Worm (Caenorhabditis elegans) whole organism, late embryonic: Measurements from ENCODE around the gene Y62E10A.24.

Source experiments
- C38D4.7 ChIP-seq: fragments of 200-800 bp; sonication (Bioruptor generic); optimal IDR thresholded peaks from 2 replicates; lab custom pipeline; 2018; ENCODE audit warnings: mild to moderate bottlenecking, missing genetic modification characterization, moderate library complexity, missing compliant biosample characterization
- F13H6.1 ChIP-seq: sonication (generic microtip); optimal IDR thresholded peaks from 2 replicates; lab custom pipeline; 2016; ENCODE audit warnings: missing genetic modification characterization, missing compliant biosample characterization
- K02D7.2 ChIP-seq: sonication (generic microtip); optimal IDR thresholded peaks from 2 replicates; lab custom pipeline; 2017; ENCODE audit warnings: mild to moderate bottlenecking, missing genetic modification characterization, missing compliant biosample characterization
- K09A11.1 ChIP-seq: sonication (generic microtip); optimal IDR thresholded peaks from 2 replicates; lab custom pipeline; 2017; ENCODE audit warnings: antibody characterized with exemption, mild to moderate bottlenecking, missing genetic modification characterization, missing compliant biosample characterization; ENCODE audit not compliant: insufficient read depth
- Y22D7AL.16 ChIP-seq: sonication (generic microtip); optimal IDR thresholded peaks from 2 replicates; lab custom pipeline; 2016; ENCODE audit warnings: missing genetic modification characterization, missing compliant biosample characterization
- ahr-1 ChIP-seq: sonication (generic microtip); optimal IDR thresholded peaks from 2 replicates; lab custom pipeline; 2016; ENCODE audit warnings: missing genetic modification characterization, missing compliant biosample characterization
- ama-1 ChIP-seq: fragments of 150-350 bp; optimal IDR thresholded peaks from 2 replicates; lab custom pipeline; 2014
- ceh-14 ChIP-seq: sonication (generic microtip); optimal IDR thresholded peaks from 2 replicates; lab custom pipeline; 2016; ENCODE audit warnings: missing genotype, missing genetic modification characterization, missing compliant biosample characterization
- ceh-18 ChIP-seq: sonication (generic microtip); optimal IDR thresholded peaks from 2 replicates; lab custom pipeline; 2016; ENCODE audit warnings: missing genetic modification characterization, missing compliant biosample characterization
- ceh-19 ChIP-seq: fragments of 200-800 bp; sonication (Bioruptor generic); optimal IDR thresholded peaks from 2 replicates; lab custom pipeline; 2018; ENCODE audit warnings: mild to moderate bottlenecking, missing genetic modification characterization, missing compliant biosample characterization
- ceh-2 ChIP-seq: sonication (generic microtip); optimal IDR thresholded peaks from 2 replicates; lab custom pipeline; 2016; ENCODE audit warnings: missing genotype, missing genetic modification characterization, missing compliant biosample characterization
- ceh-22 ChIP-seq: sonication (generic microtip); optimal IDR thresholded peaks from 2 replicates; lab custom pipeline; 2017; ENCODE audit warnings: missing biosample characterization, missing genetic modification characterization
- ceh-30 ChIP-seq: fragments of 150-350 bp; optimal IDR thresholded peaks from 2 replicates; lab custom pipeline; 2014; ENCODE audit warnings: missing biosample characterization, missing genetic modification characterization
- ceh-34 ChIP-seq: sonication (generic microtip); optimal IDR thresholded peaks from 2 replicates; lab custom pipeline; 2016; ENCODE audit warnings: mild to moderate bottlenecking, missing genetic modification characterization, missing compliant biosample characterization
- ceh-45 ChIP-seq: fragments of 200-800 bp; sonication (Bioruptor generic); IDR thresholded peaks from 2 replicates; pipeline ENCODE4 v1.3.6; 2022; ENCODE audit warnings: missing genetic modification reagents, missing genetic modification characterization, missing compliant biosample characterization
- ceh-48 ChIP-seq: sonication (generic microtip); optimal IDR thresholded peaks from 2 replicates; lab custom pipeline; 2016; ENCODE audit warnings: missing genetic modification characterization, inconsistent platforms, missing compliant biosample characterization
- ceh-6 ChIP-seq: fragments of 200-800 bp; sonication (Bioruptor generic); optimal IDR thresholded peaks from 2 replicates; lab custom pipeline; 2018; ENCODE audit warnings: mild to moderate bottlenecking, missing genetic modification characterization, missing compliant biosample characterization
- ceh-9 ChIP-seq: sonication (generic microtip); optimal IDR thresholded peaks from 2 replicates; lab custom pipeline; 2016; ENCODE audit warnings: mild to moderate bottlenecking, missing genetic modification characterization, inconsistent platforms, missing compliant biosample characterization
- che-1 ChIP-seq: sonication (generic microtip); optimal IDR thresholded peaks from 2 replicates; lab custom pipeline; 2016; ENCODE audit warnings: mild to moderate bottlenecking, missing genetic modification characterization, missing compliant biosample characterization
- dmd-4 ChIP-seq: sonication (generic microtip); optimal IDR thresholded peaks from 2 replicates; lab custom pipeline; 2016; ENCODE audit warnings: borderline replicate concordance, missing genetic modification characterization, missing compliant biosample characterization
- dve-1 ChIP-seq: sonication (generic microtip); optimal IDR thresholded peaks from 2 replicates; lab custom pipeline; 2017; ENCODE audit warnings: antibody characterized with exemption, mild to moderate bottlenecking, missing genetic modification characterization, missing compliant biosample characterization
- elt-2 ChIP-seq: sonication (generic microtip); optimal IDR thresholded peaks from 2 replicates; lab custom pipeline; 2016; ENCODE audit warnings: missing genetic modification reagents, missing genetic modification characterization, missing compliant biosample characterization
- elt-4 ChIP-seq: sonication (generic microtip); optimal IDR thresholded peaks from 2 replicates; lab custom pipeline; 2016; ENCODE audit warnings: missing genetic modification characterization, missing compliant biosample characterization
- eyg-1 ChIP-seq: sonication (generic microtip); optimal IDR thresholded peaks from 2 replicates; lab custom pipeline; 2016; ENCODE audit warnings: missing genotype, missing genetic modification characterization, missing compliant biosample characterization
- fax-1 ChIP-seq: sonication (generic microtip); optimal IDR thresholded peaks from 2 replicates; lab custom pipeline; 2016; ENCODE audit warnings: missing genotype, missing genetic modification characterization, missing compliant biosample characterization
- fkh-10 ChIP-seq: fragments of 150-350 bp; optimal IDR thresholded peaks from 2 replicates; lab custom pipeline; 2014; ENCODE audit warnings: missing biosample characterization, missing genetic modification reagents, missing genetic modification characterization
- fkh-6 ChIP-seq: sonication (generic microtip); optimal IDR thresholded peaks from 2 replicates; lab custom pipeline; 2016; ENCODE audit warnings: missing genetic modification characterization, missing compliant biosample characterization
- hlh-13 ChIP-seq: fragments of 200-800 bp; sonication (Bioruptor generic); optimal IDR thresholded peaks from 2 replicates; lab custom pipeline; 2018; ENCODE audit warnings: mild to moderate bottlenecking, missing genetic modification characterization, missing compliant biosample characterization
- hlh-30 ChIP-seq: sonication (generic microtip); optimal IDR thresholded peaks from 2 replicates; lab custom pipeline; 2017; ENCODE audit warnings: antibody characterized with exemption, missing genetic modification characterization, missing compliant biosample characterization; ENCODE audit not compliant: insufficient read depth
- hlh-6 ChIP-seq: sonication (generic microtip); optimal IDR thresholded peaks from 2 replicates; lab custom pipeline; 2016; ENCODE audit warnings: missing genotype, missing genetic modification characterization, missing compliant biosample characterization
- lin-11 ChIP-seq: fragments of 200-800 bp; sonication (Bioruptor generic); optimal IDR thresholded peaks from 2 replicates; lab custom pipeline; 2018; ENCODE audit warnings: mild to moderate bottlenecking, missing genetic modification characterization, missing compliant biosample characterization
- madf-2 ChIP-seq: sonication (generic microtip); optimal IDR thresholded peaks from 2 replicates; lab custom pipeline; 2017; ENCODE audit warnings: missing genetic modification characterization, missing compliant biosample characterization
- nhr-232 ChIP-seq: sonication (generic microtip); optimal IDR thresholded peaks from 2 replicates; lab custom pipeline; 2016; ENCODE audit warnings: missing genetic modification characterization, missing compliant biosample characterization
- npax-4 ChIP-seq: sonication (generic microtip); optimal IDR thresholded peaks from 2 replicates; lab custom pipeline; 2016; ENCODE audit warnings: missing genetic modification characterization, missing compliant biosample characterization
- pag-3 ChIP-seq: sonication (generic microtip); optimal IDR thresholded peaks from 2 replicates; lab custom pipeline; 2016; ENCODE audit warnings: missing compliant biosample characterization, missing genetic modification characterization, borderline replicate concordance
- pax-1 ChIP-seq: fragments of 150-350 bp; optimal IDR thresholded peaks from 2 replicates; lab custom pipeline; 2014; ENCODE audit warnings: missing biosample characterization, missing genetic modification characterization
- pha-2 ChIP-seq: sonication (generic microtip); optimal IDR thresholded peaks from 2 replicates; lab custom pipeline; 2017; ENCODE audit warnings: mild to moderate bottlenecking, missing genetic modification characterization, missing compliant biosample characterization
- pqm-1 ChIP-seq: sonication (generic microtip); optimal IDR thresholded peaks from 2 replicates; lab custom pipeline; 2016; ENCODE audit warnings: missing genetic modification characterization, missing compliant biosample characterization
- pros-1 ChIP-seq: fragments of 150-350 bp; optimal IDR thresholded peaks from 2 replicates; lab custom pipeline; 2014; ENCODE audit warnings: missing biosample characterization, missing genetic modification reagents, missing genetic modification characterization
- sox-2 ChIP-seq: fragments of 200-800 bp; sonication (Bioruptor generic); IDR thresholded peaks from 2 replicates; pipeline ENCODE4 v1.3.6; 2022; ENCODE audit warnings: missing genetic modification reagents, missing genetic modification characterization, missing compliant biosample characterization
- sox-4 ChIP-seq: sonication (generic microtip); optimal IDR thresholded peaks from 2 replicates; lab custom pipeline; 2017; ENCODE audit warnings: mild to moderate bottlenecking, missing genetic modification characterization, inconsistent platforms, missing compliant biosample characterization
- syd-9 ChIP-seq: sonication (generic microtip); optimal IDR thresholded peaks from 2 replicates; lab custom pipeline; 2016; ENCODE audit warnings: mild to moderate bottlenecking, missing genetic modification characterization, moderate library complexity, missing compliant biosample characterization
- tbx-7 ChIP-seq: sonication (generic microtip); optimal IDR thresholded peaks from 2 replicates; lab custom pipeline; 2016; ENCODE audit warnings: missing genotype, missing genetic modification characterization, missing compliant biosample characterization
- ttx-3 ChIP-seq: sonication (generic microtip); optimal IDR thresholded peaks from 2 replicates; lab custom pipeline; 2016; ENCODE audit warnings: missing genetic modification reagents, missing genetic modification characterization, missing compliant biosample characterization
- unc-3 ChIP-seq, 2 experiments: fragments of 200-800 bp in 1 of 2; sonication (Bioruptor generic) in 1 of 2; sonication (generic microtip) in 1 of 2; conservative IDR thresholded peaks in 1 of 2; optimal IDR thresholded peaks in 1 of 2; 2 replicates each; pipeline versions ENCODE4 v1.3.6 to Lab custom; 2016 to 2022; ENCODE audit warnings: missing compliant biosample characterization in 2 of 2, missing genetic modification characterization in 2 of 2, missing genetic modification reagents in 1 of 2
- unc-42 ChIP-seq: sonication (generic microtip); optimal IDR thresholded peaks from 2 replicates; lab custom pipeline; 2016; ENCODE audit warnings: missing genotype, missing genetic modification characterization, missing compliant biosample characterization
- unc-55 ChIP-seq: sonication (generic microtip); optimal IDR thresholded peaks from 2 replicates; lab custom pipeline; 2017; ENCODE audit warnings: missing biosample characterization, missing genetic modification reagents, missing genetic modification characterization
- zip-5 ChIP-seq: sonication (generic microtip); optimal IDR thresholded peaks from 2 replicates; lab custom pipeline; 2016; ENCODE audit warnings: missing genetic modification characterization, missing compliant biosample characterization

The Y62E10A.24 gene

ce11 chrIV:13393246-13393716, 22.8 kb downstream of the Y62E10A.24 start:
- no peak for TF ChIP-seq ceh-18 (tag; lab: Kevin White, UChicago)
- TF ChIP-seq hlh-30, result peak; percentile 3
- peak; percentile 22 for TF ChIP-seq dve-1 (tag; lab: Kevin White, UChicago)
- peak; percentile 58 for TF ChIP-seq elt-2 (tag; lab: Kevin White, UChicago)

- TF ChIP-seq unc-55 (peak; percentile 17), zip-5 (no peak), ceh-30 (tag; lab: Kevin White, UChicago) (no peak), pqm-1 (tag; lab: Kevin White, UChicago) (no peak), sox-2 (GFP tag; lab: Robert Waterston, UW) (no peak), ceh-48 (tag; lab: Kevin White, UChicago) (no peak), pros-1 (tag; lab: Kevin White, UChicago) (no peak), hlh-13 (GFP tag; lab: Kevin White, UChicago) (no peak)
These were observed 24.2 kb downstream of the Y62E10A.24 start for ce11 chrIV:13394686-13395085.

ce11 chrIV:13395255-13395654, 24.7 kb downstream of the Y62E10A.24 start:
- TF ChIP-seq elt-4 (tag; lab: Kevin White, UChicago) (no peak), ceh-9 (peak; percentile 30), unc-55 (peak; percentile 58), dmd-4 (tag; lab: Kevin White, UChicago) (no peak), pqm-1 (tag; lab: Kevin White, UChicago) (peak; percentile 63), ceh-19 (GFP tag; lab: Kevin White, UChicago) (no peak), unc-3 (GFP tag; conservative IDR thresholded peaks at IDR 0.05; lab: Robert Waterston, UW) (no peak), unc-3 (tag; optimal IDR thresholded peaks at IDR 0.05; lab: Kevin White, UChicago) (no peak), ceh-14 (tag; lab: Kevin White, UChicago) (no peak), pag-3 (tag; lab: Kevin White, UChicago) (no peak), C38D4.7 (GFP tag; lab: Kevin White, UChicago) (no peak), F13H6.1 (no peak), ttx-3 (tag; lab: Kevin White, UChicago) (no peak), pax-1 (tag; lab: Kevin White, UChicago) (no peak), madf-2 (tag; lab: Kevin White, UChicago) (no peak), npax-4 (tag; lab: Kevin White, UChicago) (no peak), ceh-6 (no peak), Y22D7AL.16 (tag; lab: Kevin White, UChicago) (no peak), pha-2 (tag; lab: Kevin White, UChicago) (no peak), sox-4 (tag; lab: Kevin White, UChicago) (no peak), ama-1 (lab: Kevin White, UChicago) (no peak), lin-11 (no peak), fkh-6 (tag; lab: Kevin White, UChicago) (no peak), syd-9 (tag; lab: Kevin White, UChicago) (no peak), hlh-6 (tag; lab: Kevin White, UChicago) (no peak), ceh-22 (tag; lab: Kevin White, UChicago) (no peak), che-1 (tag; lab: Kevin White, UChicago) (no peak), ceh-45 (GFP tag; lab: Robert Waterston, UW) (no peak), tbx-7 (no peak), K02D7.2 (tag; lab: Kevin White, UChicago) (no peak), ceh-34 (tag; lab: Kevin White, UChicago) (no peak), eyg-1 (no peak), fax-1 (tag; lab: Kevin White, UChicago) (peak; percentile 17), ceh-2 (no peak), ahr-1 (no peak), fkh-10 (GFP tag; lab: Kevin White, UChicago) (no peak), K09A11.1 (tag; lab: Kevin White, UChicago) (no peak), sox-2 (GFP tag; lab: Robert Waterston, UW) (no peak), ceh-48 (tag; lab: Kevin White, UChicago) (no peak), zip-5 (no peak), nhr-232 (no peak), unc-42 (peak; percentile 67), dve-1 (tag; lab: Kevin White, UChicago) (peak; percentile 48)
